Worm (Caenorhabditis elegans) whole organism, young adult: ENCODE data around the gene C33B4.4.

ENCODE experiments used
- C06A6.2 ChIP-seq: fragments of 200-800 bp; sonication (Bioruptor generic); conservative IDR thresholded peaks from 2 replicates; pipeline ENCODE4 v1.3.6; 2022; ENCODE audit warnings: missing genetic modification characterization, missing compliant biosample characterization
- C17E4.6 ChIP-seq: fragments of 200-800 bp; sonication (Bioruptor generic); IDR thresholded peaks from 2 replicates; pipeline ENCODE4 v1.3.6; 2022; ENCODE audit warnings: missing genetic modification reagents, missing genetic modification characterization, missing compliant biosample characterization
- D2030.7 ChIP-seq: fragments of 200-800 bp; sonication (Bioruptor generic); IDR thresholded peaks from 2 replicates; pipeline ENCODE4 v1.3.6; 2022; ENCODE audit warnings: missing genetic modification reagents, missing genetic modification characterization, missing compliant biosample characterization
- F37B4.10 ChIP-seq: fragments of 200-800 bp; sonication (Bioruptor generic); IDR thresholded peaks from 2 replicates; pipeline ENCODE4 v1.3.6; 2022; ENCODE audit warnings: missing genetic modification characterization, missing compliant biosample characterization
- F39B2.1 ChIP-seq: fragments of 200-800 bp; sonication (Bioruptor generic); IDR thresholded peaks from 2 replicates; pipeline ENCODE4 v1.3.6; 2022; ENCODE audit warnings: missing genetic modification reagents, missing genetic modification characterization, missing compliant biosample characterization
- F49E8.2 ChIP-seq: sonication (generic microtip); optimal IDR thresholded peaks from 3 replicates; lab custom pipeline; 2017; ENCODE audit warnings: missing genetic modification characterization, mild to moderate bottlenecking, missing compliant biosample characterization, antibody characterized with exemption, moderate library complexity; ENCODE audit not compliant: insufficient read depth
- F52B5.7 ChIP-seq: sonication (generic microtip); optimal IDR thresholded peaks from 2 replicates; lab custom pipeline; 2016; ENCODE audit warnings: mild to moderate bottlenecking, missing genetic modification characterization, missing compliant biosample characterization
- F55B11.4 ChIP-seq: sonication (generic microtip); optimal IDR thresholded peaks from 2 replicates; lab custom pipeline; 2016; ENCODE audit warnings: missing compliant biosample characterization, missing genetic modification characterization, borderline replicate concordance; ENCODE audit not compliant: insufficient read depth
- Y56A3A.18 ChIP-seq: fragments of 200-800 bp; sonication (Bioruptor generic); IDR thresholded peaks from 2 replicates; pipeline ENCODE4 v1.3.6; 2022; ENCODE audit warnings: missing genetic modification reagents, missing genetic modification characterization, missing compliant biosample characterization
- athp-1 ChIP-seq: sonication (generic microtip); optimal IDR thresholded peaks from 2 replicates; lab custom pipeline; 2017; ENCODE audit warnings: mild to moderate bottlenecking, missing genetic modification characterization, missing compliant biosample characterization
- attf-3 ChIP-seq: fragments of 200-800 bp; sonication (Bioruptor generic); conservative IDR thresholded peaks from 2 replicates; pipeline ENCODE4 v1.3.6; 2022; ENCODE audit warnings: missing genetic modification reagents, missing genetic modification characterization, missing compliant biosample characterization
- attf-5 ChIP-seq: fragments of 200-800 bp; sonication (Bioruptor generic); optimal IDR thresholded peaks from 2 replicates; lab custom pipeline; 2018; ENCODE audit warnings: mild to moderate bottlenecking, missing genetic modification characterization, missing compliant biosample characterization
- bed-1 ChIP-seq: fragments of 200-800 bp; sonication (Bioruptor generic); IDR thresholded peaks from 2 replicates; pipeline ENCODE4 v1.3.6; 2022; ENCODE audit warnings: missing genetic modification reagents, missing genetic modification characterization, missing compliant biosample characterization
- ccch-3 ChIP-seq: fragments of 200-800 bp; sonication (Bioruptor generic); optimal IDR thresholded peaks from 2 replicates; lab custom pipeline; 2018; ENCODE audit warnings: mild to moderate bottlenecking, missing genetic modification characterization, missing compliant biosample characterization
- ceh-40 ChIP-seq: fragments of 200-800 bp; sonication (Bioruptor generic); IDR thresholded peaks from 2 replicates; pipeline ENCODE4 v1.3.6; 2022; ENCODE audit warnings: missing genetic modification characterization, missing compliant biosample characterization
- ceh-58 ChIP-seq: fragments of 200-800 bp; sonication (Bioruptor generic); IDR thresholded peaks from 2 replicates; pipeline ENCODE4 v1.3.6; 2022; ENCODE audit warnings: missing genetic modification characterization, missing compliant biosample characterization
- ceh-79 ChIP-seq: sonication (generic microtip); optimal IDR thresholded peaks from 2 replicates; lab custom pipeline; 2017; ENCODE audit warnings: mild to moderate bottlenecking, missing genetic modification characterization, missing compliant biosample characterization
- die-1 ChIP-seq: sonication (generic microtip); optimal IDR thresholded peaks from 2 replicates; lab custom pipeline; 2016; ENCODE audit warnings: missing genotype, mild to moderate bottlenecking, missing genetic modification characterization, missing compliant biosample characterization
- dox-1 ChIP-seq: fragments of 200-800 bp; sonication (Bioruptor generic); IDR thresholded peaks from 2 replicates; pipeline ENCODE4 v1.3.6; 2022; ENCODE audit warnings: missing genetic modification reagents, missing genetic modification characterization, missing compliant biosample characterization
- egl-18 ChIP-seq: fragments of 200-800 bp; sonication (Bioruptor generic); IDR thresholded peaks from 2 replicates; pipeline ENCODE4 v1.3.6; 2022; ENCODE audit warnings: missing genetic modification reagents, missing genetic modification characterization, missing compliant biosample characterization
- egl-44 ChIP-seq: fragments of 200-800 bp; sonication (Bioruptor generic); IDR thresholded peaks from 2 replicates; pipeline ENCODE4 v1.3.6; 2022; ENCODE audit warnings: missing genetic modification reagents, missing genetic modification characterization, missing compliant biosample characterization
- gei-17 ChIP-seq: fragments of 200-800 bp; sonication (Bioruptor generic); optimal IDR thresholded peaks from 2 replicates; lab custom pipeline; 2018; ENCODE audit warnings: mild to moderate bottlenecking, missing genetic modification characterization, missing compliant biosample characterization
- hlh-12 ChIP-seq: sonication (generic microtip); optimal IDR thresholded peaks from 2 replicates; lab custom pipeline; 2016; ENCODE audit warnings: missing genetic modification characterization, missing compliant biosample characterization
- hlh-26 ChIP-seq: fragments of 200-800 bp; sonication (Bioruptor generic); conservative IDR thresholded peaks from 2 replicates; pipeline ENCODE4 v1.3.6; 2022; ENCODE audit warnings: missing genetic modification reagents, missing genetic modification characterization, missing compliant biosample characterization
- let-526 ChIP-seq: fragments of 200-800 bp; sonication (Bioruptor generic); IDR thresholded peaks from 2 replicates; pipeline ENCODE4 v1.3.6; 2022; ENCODE audit warnings: missing genetic modification reagents, missing genetic modification characterization, missing compliant biosample characterization
- lin-40 ChIP-seq: sonication (generic microtip); optimal IDR thresholded peaks from 2 replicates; lab custom pipeline; 2016; ENCODE audit warnings: missing genetic modification characterization, mild to moderate bottlenecking, missing compliant biosample characterization, missing genotype, missing genetic modification reagents
- lin-54 ChIP-seq: fragments of 200-800 bp; sonication (Bioruptor generic); optimal IDR thresholded peaks from 2 replicates; lab custom pipeline; 2018; ENCODE audit warnings: mild to moderate bottlenecking, missing genetic modification characterization, missing compliant biosample characterization
- lsy-27 ChIP-seq: sonication (generic microtip); optimal IDR thresholded peaks from 2 replicates; lab custom pipeline; 2017; ENCODE audit warnings: missing genetic modification characterization, mild to moderate bottlenecking, missing compliant biosample characterization, antibody characterized with exemption, missing genotype, borderline replicate concordance; ENCODE audit not compliant: insufficient read depth
- madf-10 ChIP-seq: sonication (generic microtip); optimal IDR thresholded peaks from 2 replicates; lab custom pipeline; 2016; ENCODE audit warnings: mild to moderate bottlenecking, missing genetic modification characterization, missing compliant biosample characterization
- madf-6 ChIP-seq: fragments of 200-800 bp; sonication (Bioruptor generic); IDR thresholded peaks from 2 replicates; pipeline ENCODE4 v1.3.6; 2022; ENCODE audit warnings: missing genetic modification reagents, missing genetic modification characterization, missing compliant biosample characterization
- mcd-1 ChIP-seq: fragments of 200-800 bp; sonication (Bioruptor generic); IDR thresholded peaks from 2 replicates; pipeline ENCODE4 v1.3.6; 2022; ENCODE audit warnings: missing genetic modification reagents, missing genetic modification characterization, missing compliant biosample characterization
- mes-4 ChIP-seq: sonication (generic microtip); optimal IDR thresholded peaks from 2 replicates; lab custom pipeline; 2016; ENCODE audit warnings: missing genotype, missing genetic modification characterization, missing compliant biosample characterization
- nfya-2 ChIP-seq: fragments of 200-800 bp; sonication (Bioruptor generic); IDR thresholded peaks from 2 replicates; pipeline ENCODE4 v1.3.6; 2022; ENCODE audit warnings: missing genetic modification reagents, missing genetic modification characterization, missing compliant biosample characterization
- nfyb-1 ChIP-seq: fragments of 200-800 bp; sonication (Bioruptor generic); IDR thresholded peaks from 2 replicates; pipeline ENCODE4 v1.3.6; 2022; ENCODE audit warnings: missing genetic modification reagents, missing genetic modification characterization, missing compliant biosample characterization
- nhr-80 ChIP-seq: sonication (generic microtip); optimal IDR thresholded peaks from 2 replicates; lab custom pipeline; 2016; ENCODE audit warnings: missing genetic modification characterization, missing compliant biosample characterization
- rcor-1 ChIP-seq: fragments of 200-800 bp; sonication (Bioruptor generic); IDR thresholded peaks from 2 replicates; pipeline ENCODE4 v1.3.6; 2022; ENCODE audit warnings: missing genetic modification reagents, missing genetic modification characterization, missing compliant biosample characterization
- repo-1 ChIP-seq: sonication (generic microtip); optimal IDR thresholded peaks from 2 replicates; lab custom pipeline; 2017; ENCODE audit warnings: mild to moderate bottlenecking, missing genetic modification characterization, missing compliant biosample characterization
- rpc-1 ChIP-seq, 2 experiments: fragments of 150-350 bp in 1 of 2; sonication (generic microtip) in 1 of 2; optimal IDR thresholded peaks; 2 replicates each; lab custom pipeline; 2014 to 2018; ENCODE audit warnings: missing biosample characterization in 1 of 2, missing genetic modification characterization in 1 of 2, missing genetic modification reagents in 1 of 2, missing genotype in 1 of 2
- sdz-38 ChIP-seq: sonication (generic microtip); optimal IDR thresholded peaks from 2 replicates; lab custom pipeline; 2016; ENCODE audit warnings: missing genotype, missing genetic modification characterization, missing compliant biosample characterization
- snpc-1.1 ChIP-seq: sonication (generic microtip); optimal IDR thresholded peaks from 2 replicates; lab custom pipeline; 2017; ENCODE audit warnings: missing genetic modification characterization, mild to moderate bottlenecking, missing compliant biosample characterization, antibody characterized with exemption, moderate library complexity, missing genotype, missing genetic modification reagents; ENCODE audit not compliant: insufficient read depth
- tbp1 ChIP-seq: fragments of 200-800 bp; sonication (Bioruptor generic); optimal IDR thresholded peaks from 2 replicates; lab custom pipeline; 2018; ENCODE audit warnings: mild to moderate bottlenecking, missing genetic modification characterization, missing compliant biosample characterization
- tlf-1 ChIP-seq: fragments of 200-800 bp; sonication (Bioruptor generic); optimal IDR thresholded peaks from 2 replicates; lab custom pipeline; 2018; ENCODE audit warnings: mild to moderate bottlenecking, missing genetic modification characterization, missing compliant biosample characterization
- unc-130 ChIP-seq: sonication (generic microtip); optimal IDR thresholded peaks from 2 replicates; lab custom pipeline; 2016; ENCODE audit warnings: missing genetic modification reagents, missing genetic modification characterization, missing compliant biosample characterization
- unc-62 ChIP-seq: fragments of 150-350 bp; optimal IDR thresholded peaks from 2 replicates; lab custom pipeline; 2014; ENCODE audit warnings: missing biosample characterization, missing genetic modification reagents, missing genetic modification characterization
- xnd-1 ChIP-seq: sonication (generic microtip); optimal IDR thresholded peaks from 2 replicates; lab custom pipeline; 2016; ENCODE audit warnings: missing genotype, missing genetic modification reagents, missing genetic modification characterization, missing compliant biosample characterization
- zfh-2 ChIP-seq: fragments of 200-800 bp; sonication (Bioruptor generic); conservative IDR thresholded peaks from 2 replicates; pipeline ENCODE4 v1.3.6; 2022; ENCODE audit warnings: missing genetic modification reagents, missing genetic modification characterization, missing compliant biosample characterization
- zim-3 ChIP-seq: sonication (generic microtip); optimal IDR thresholded peaks from 2 replicates; lab custom pipeline; 2017; ENCODE audit warnings: mild to moderate bottlenecking, missing genetic modification characterization, moderate library complexity, missing compliant biosample characterization
- ztf-26 ChIP-seq: sonication (generic microtip); optimal IDR thresholded peaks from 2 replicates; lab custom pipeline; 2017; ENCODE audit warnings: missing genetic modification characterization, missing compliant biosample characterization
- ztf-28 ChIP-seq: fragments of 200-800 bp; sonication (Bioruptor generic); IDR thresholded peaks from 2 replicates; pipeline ENCODE4 v1.3.6; 2022; ENCODE audit warnings: missing genetic modification reagents, missing genetic modification characterization, missing compliant biosample characterization

The C33B4.4 gene

DNA sequence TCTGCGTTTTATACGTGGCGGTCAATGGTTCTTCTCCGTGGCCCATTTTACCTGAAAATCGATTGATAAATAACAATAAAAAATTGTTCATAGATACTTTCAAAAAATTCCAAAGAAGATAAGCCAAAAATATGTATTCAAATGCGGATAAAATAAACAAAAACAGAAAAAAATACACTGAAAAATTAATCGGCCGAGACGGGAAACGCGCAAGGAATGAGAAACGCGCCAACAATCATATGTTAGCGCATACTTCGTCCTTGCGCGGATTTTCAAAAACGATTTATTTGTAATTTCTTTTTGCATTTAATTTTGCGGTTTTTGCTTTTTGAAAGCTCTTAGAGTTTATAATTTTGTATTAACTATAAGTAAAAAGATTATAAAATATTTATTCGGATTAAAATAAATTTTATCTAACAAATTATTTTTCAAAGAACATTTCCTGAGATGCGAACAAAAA, 37.6 kb downstream of the C33B4.4 start, which contains the start of gene nduf-11 (continued):
- TF ChIP-seq F37B4.10 (GFP tag; lab: Robert Waterston, UW), result no peak
- peak; percentile 63 for TF ChIP-seq tbp1 (GFP tag; lab: Kevin White, UChicago)
- TF ChIP-seq xnd-1 (tag; lab: Kevin White, UChicago), result peak; percentile 69
- 0 out of 2 replicates have a peak, but pooled peaks have one; percentile 23 for TF ChIP-seq D2030.7 (GFP tag; lab: Robert Waterston, UW)
- TF ChIP-seq let-526 (GFP tag; lab: Robert Waterston, UW), result no peak
- TF ChIP-seq F55B11.4 (tag; lab: Kevin White, UChicago), result no peak
- peak; percentile 60; the same call in 1 of the 2 replicates for TF ChIP-seq C06A6.2 (GFP tag; lab: Robert Waterston, UW)
- TF ChIP-seq unc-130 (GFP tag; lab: Kevin White, UChicago), result no peak
- no peak for TF ChIP-seq hlh-12 (tag; lab: Kevin White, UChicago)
- TF ChIP-seq nhr-80 (tag; lab: Kevin White, UChicago), result peak; percentile 32
- TF ChIP-seq lsy-27, result no peak
- TF ChIP-seq madf-6, result peak; percentile 80
- TF ChIP-seq rpc-1 (optimal IDR thresholded peaks at IDR 0.05; lab: Kevin White, UChicago), result no peak
- TF ChIP-seq rpc-1 (tag; optimal IDR thresholded peaks at IDR 0.05; lab: Kevin White, UChicago), result no peak
- no peak for TF ChIP-seq C17E4.6 (GFP tag; lab: Robert Waterston, UW)
- 0 out of 2 replicates have a peak, but pooled peaks have one; percentile 57 for TF ChIP-seq Y56A3A.18
- TF ChIP-seq ztf-26 (tag; lab: Kevin White, UChicago), result peak; percentile 34
- no peak for TF ChIP-seq egl-44 (GFP tag; lab: Robert Waterston, UW)
- TF ChIP-seq attf-5 (GFP tag; lab: Kevin White, UChicago), result peak; percentile 81
- peak; percentile 79 for TF ChIP-seq nfyb-1
- TF ChIP-seq die-1 (tag; lab: Kevin White, UChicago), result no peak
- no peak for TF ChIP-seq unc-62 (GFP tag; lab: Kevin White, UChicago)
- TF ChIP-seq repo-1 (tag; lab: Kevin White, UChicago), result peak; percentile 60
- no peak for TF ChIP-seq snpc-1.1
- TF ChIP-seq mcd-1 (GFP tag; lab: Robert Waterston, UW), result peak; percentile 90
- no peak for TF ChIP-seq F39B2.1 (GFP tag; lab: Robert Waterston, UW)
- TF ChIP-seq ceh-79 (tag; lab: Kevin White, UChicago), result no peak
- peak; percentile 72 for TF ChIP-seq tlf-1 (GFP tag; lab: Kevin White, UChicago)
- no peak for TF ChIP-seq sdz-38 (tag; lab: Kevin White, UChicago)
- no peak for TF ChIP-seq zim-3 (tag; lab: Kevin White, UChicago)
- no peak for TF ChIP-seq ccch-3 (GFP tag; lab: Kevin White, UChicago)
- TF ChIP-seq bed-1 (GFP tag; lab: Robert Waterston, UW), result no peak
- no peak for TF ChIP-seq ztf-28 (GFP tag; lab: Robert Waterston, UW)
- TF ChIP-seq nfya-2 (GFP tag; lab: Robert Waterston, UW), result no peak
- TF ChIP-seq zfh-2 (GFP tag; lab: Robert Waterston, UW), result no peak
- TF ChIP-seq dox-1, result peak; percentile 61
- 0 out of 2 replicates have a peak, but pooled peaks have one; percentile 43 for TF ChIP-seq attf-3 (GFP tag; lab: Robert Waterston, UW)
- TF ChIP-seq gei-17 (GFP tag; lab: Kevin White, UChicago), result no peak
- TF ChIP-seq lin-40, result peak; percentile 75
- TF ChIP-seq mes-4, result no peak
- TF ChIP-seq ceh-58 (GFP tag; lab: Robert Waterston, UW), result no peak
- TF ChIP-seq ceh-40 (GFP tag; lab: Robert Waterston, UW), result no peak
- no peak for TF ChIP-seq F52B5.7 (tag; lab: Kevin White, UChicago)
- peak; percentile 30 for TF ChIP-seq madf-10 (tag; lab: Kevin White, UChicago)
- TF ChIP-seq egl-18 (GFP tag; lab: Robert Waterston, UW), result no peak
- no peak for TF ChIP-seq hlh-26 (GFP tag; lab: Robert Waterston, UW)
- TF ChIP-seq lin-54, result peak; percentile 96
- TF ChIP-seq athp-1, result peak; percentile 38
- TF ChIP-seq F49E8.2 (tag; lab: Kevin White, UChicago), result no peak
- peak; percentile 51 for TF ChIP-seq rcor-1
